Fruit fly (Drosophila melanogaster) whole organism, prepupa: ENCODE results near the gene LUBEL.

Source experiments
- Blimp-1 ChIP-seq: fragments of 200-800 bp; sonication (Bioruptor generic); optimal IDR thresholded peaks from 3 replicates; lab custom pipeline; 2017; ENCODE audit warnings: missing biosample characterization, missing genetic modification characterization, mild to moderate bottlenecking, moderate library complexity, missing genetic modification reagents
- CG11762 ChIP-seq: fragments of 200-800 bp; sonication (Bioruptor generic); optimal IDR thresholded peaks from 3 replicates; lab custom pipeline; 2016; ENCODE audit warnings: missing biosample characterization, missing genetic modification characterization; ENCODE audit not compliant: insufficient read depth
- CG15336 ChIP-seq: fragments of 200-800 bp; sonication (Bioruptor generic); IDR thresholded peaks from 2 replicates; pipeline ENCODE4 v1.3.6; 2022; ENCODE audit warnings: missing biosample characterization, missing genetic modification characterization
- CG1621 ChIP-seq: fragments of 200-800 bp; sonication (Bioruptor generic); optimal IDR thresholded peaks from 3 replicates; lab custom pipeline; 2018; ENCODE audit warnings: missing biosample characterization, mild to moderate bottlenecking, missing genetic modification characterization
- CG16779 ChIP-seq: fragments of 200-800 bp; sonication (Bioruptor generic); optimal IDR thresholded peaks from 3 replicates; lab custom pipeline; 2017; ENCODE audit warnings: missing biosample characterization, mild to moderate bottlenecking, missing genetic modification characterization
- CG3032 ChIP-seq: fragments of 200-800 bp; optimal IDR thresholded peaks from 2 replicates; lab custom pipeline; 2019; ENCODE audit warnings: missing biosample characterization, mild to moderate bottlenecking, missing genetic modification characterization, moderate library complexity
- CG31627 ChIP-seq: fragments of 200-800 bp; sonication (Bioruptor generic); optimal IDR thresholded peaks from 3 replicates; lab custom pipeline; 2016; ENCODE audit warnings: missing biosample characterization, missing genetic modification characterization
- CG32006 ChIP-seq: fragments of 200-800 bp; sonication (Bioruptor generic); optimal IDR thresholded peaks from 3 replicates; lab custom pipeline; 2017; ENCODE audit warnings: missing biosample characterization, mild to moderate bottlenecking, missing genetic modification characterization
- CG34406 ChIP-seq: fragments of 200-800 bp; sonication (Bioruptor generic); optimal IDR thresholded peaks from 3 replicates; lab custom pipeline; 2016; ENCODE audit warnings: missing biosample characterization, missing genetic modification characterization
- CG3919 ChIP-seq: fragments of 200-800 bp; sonication (Bioruptor generic); optimal IDR thresholded peaks from 3 replicates; lab custom pipeline; 2016; ENCODE audit warnings: missing biosample characterization, missing genetic modification characterization
- CG4318 ChIP-seq: fragments of 200-800 bp; sonication (Bioruptor generic); optimal IDR thresholded peaks from 3 replicates; lab custom pipeline; 2017; ENCODE audit warnings: missing biosample characterization, mild to moderate bottlenecking, missing genetic modification characterization
- CG6163 ChIP-seq: fragments of 200-800 bp; sonication (Bioruptor generic); IDR thresholded peaks from 3 replicates; pipeline ENCODE4 v1.3.6; 2022; ENCODE audit warnings: missing biosample characterization, missing genetic modification characterization
- CG6792 ChIP-seq: fragments of 200-800 bp; sonication (Bioruptor generic); optimal IDR thresholded peaks from 3 replicates; lab custom pipeline; 2016; ENCODE audit warnings: missing biosample characterization, missing genetic modification characterization
- CG7368 ChIP-seq: fragments of 200-800 bp; sonication (Bioruptor generic); optimal IDR thresholded peaks from 3 replicates; lab custom pipeline; 2016; ENCODE audit warnings: missing biosample characterization, missing genetic modification characterization
- CG8119 ChIP-seq: fragments of 200-800 bp; sonication (Bioruptor generic); IDR thresholded peaks from 3 replicates; pipeline ENCODE4 v1.3.6; 2022; ENCODE audit warnings: missing biosample characterization, missing genetic modification characterization
- CG8319 ChIP-seq: fragments of 200-800 bp; sonication (Bioruptor generic); optimal IDR thresholded peaks from 3 replicates; lab custom pipeline; 2016; ENCODE audit warnings: missing biosample characterization, missing genetic modification characterization
- CG8632 ChIP-seq: fragments of 200-800 bp; sonication (Bioruptor generic); optimal IDR thresholded peaks from 3 replicates; lab custom pipeline; 2016; ENCODE audit warnings: missing biosample characterization, missing genetic modification characterization
- Eip75B ChIP-seq: fragments of 200-800 bp; sonication (Bioruptor generic); optimal IDR thresholded peaks from 3 replicates; lab custom pipeline; 2016; ENCODE audit warnings: missing biosample characterization, missing genetic modification characterization
- Eip78C ChIP-seq: fragments of 200-800 bp; sonication (Bioruptor generic); peaks from one replicate; lab custom pipeline; 2016; ENCODE audit warnings: missing biosample characterization, missing genetic modification characterization
- Eip93F ChIP-seq: fragments of 200-800 bp; sonication (Bioruptor generic); optimal IDR thresholded peaks from 2 replicates; lab custom pipeline; 2016; ENCODE audit warnings: missing biosample characterization, mild to moderate bottlenecking, missing genetic modification characterization
- Ets21C ChIP-seq: fragments of 200-800 bp; sonication (Bioruptor generic); optimal IDR thresholded peaks from 3 replicates; lab custom pipeline; 2016; ENCODE audit warnings: missing biosample characterization, missing genetic modification characterization
- Ets96B ChIP-seq: fragments of 200-800 bp; optimal IDR thresholded peaks from 2 replicates; lab custom pipeline; 2019; ENCODE audit warnings: missing biosample characterization, mild to moderate bottlenecking, missing genetic modification characterization, moderate library complexity
- Hr38 ChIP-seq: sonication (Bioruptor generic); optimal IDR thresholded peaks from 2 replicates; lab custom pipeline; 2016; ENCODE audit warnings: missing biosample characterization, missing genetic modification characterization
- Hr39 ChIP-seq: fragments of 200-800 bp; sonication (Bioruptor generic); optimal IDR thresholded peaks from 2 replicates; lab custom pipeline; 2016; ENCODE audit warnings: missing biosample characterization, missing genetic modification characterization
- OdsH ChIP-seq: fragments of 200-800 bp; sonication (Bioruptor generic); optimal IDR thresholded peaks from 3 replicates; lab custom pipeline; 2016; ENCODE audit warnings: missing biosample characterization, missing genetic modification characterization
- Smox ChIP-seq: fragments of 200-800 bp; sonication (Bioruptor generic); optimal IDR thresholded peaks from 3 replicates; lab custom pipeline; 2016; ENCODE audit warnings: missing biosample characterization, missing genetic modification characterization
- Sox102F ChIP-seq: fragments of 200-800 bp; sonication (Bioruptor generic); optimal IDR thresholded peaks from 2 replicates; lab custom pipeline; 2016; ENCODE audit warnings: missing biosample characterization, mild to moderate bottlenecking, missing genetic modification characterization
- Sox14 ChIP-seq: fragments of 200-800 bp; sonication (Bioruptor generic); optimal IDR thresholded peaks from 3 replicates; lab custom pipeline; 2016; ENCODE audit warnings: missing biosample characterization, missing genetic modification characterization
- eg ChIP-seq: fragments of 200-800 bp; sonication (Bioruptor generic); IDR thresholded peaks from 3 replicates; pipeline ENCODE4 v1.3.6; 2022; ENCODE audit warnings: missing biosample characterization, missing genetic modification characterization
- fd59A ChIP-seq: fragments of 200-800 bp; sonication (Bioruptor generic); optimal IDR thresholded peaks from 2 replicates; lab custom pipeline; 2017; ENCODE audit warnings: missing biosample characterization, mild to moderate bottlenecking, missing genetic modification characterization, missing genetic modification reagents
- fkh ChIP-seq: fragments of 200-800 bp; sonication (Bioruptor generic); optimal IDR thresholded peaks from 3 replicates; lab custom pipeline; 2017; ENCODE audit warnings: missing biosample characterization, mild to moderate bottlenecking, missing genetic modification characterization, moderate library complexity
- lz ChIP-seq: fragments of 200-800 bp; sonication (Bioruptor generic); optimal IDR thresholded peaks from 3 replicates; lab custom pipeline; 2016; ENCODE audit warnings: missing biosample characterization, missing genetic modification characterization
- pdm3 ChIP-seq: fragments of 200-800 bp; sonication (Bioruptor generic); optimal IDR thresholded peaks from 3 replicates; lab custom pipeline; 2016; ENCODE audit warnings: missing biosample characterization, missing genetic modification characterization
- salr ChIP-seq, 2 experiments: fragments of 200-800 bp; sonication (Bioruptor generic); optimal IDR thresholded peaks; 3 replicates each; lab custom pipeline; 2016 to 2018; ENCODE audit warnings: missing biosample characterization in 2 of 2, missing genetic modification characterization in 2 of 2, mild to moderate bottlenecking in 1 of 2
- spab ChIP-seq: fragments of 200-800 bp; sonication (Bioruptor generic); optimal IDR thresholded peaks from 2 replicates; lab custom pipeline; 2017; ENCODE audit warnings: missing biosample characterization, mild to moderate bottlenecking, missing genetic modification characterization, missing genetic modification reagents
- vri ChIP-seq: fragments of 200-800 bp; sonication (Bioruptor generic); optimal IDR thresholded peaks from 3 replicates; lab custom pipeline; 2016; ENCODE audit warnings: missing biosample characterization, mild to moderate bottlenecking, missing genetic modification characterization

The LUBEL gene

dm6 chr2L:6818357-6818756 is 45.8 kb upstream of the LUBEL start:
- TF ChIP-seq Ets21C (GFP tag; lab: Kevin White, UChicago) (no peak), lz (GFP tag; lab: Kevin White, UChicago) (no peak), CG1621 (tag; lab: Kevin White, UChicago) (no peak), CG32006 (GFP tag; lab: Kevin White, UChicago) (no peak), CG34406 (no peak), fkh (GFP tag; lab: Kevin White, UChicago) (peak; percentile 58), Eip75B (GFP tag; lab: Kevin White, UChicago) (no peak)

dm6 chr2L:6817493-6817892 is 44.9 kb upstream of the LUBEL start:
- TF ChIP-seq CG7368 (GFP tag; lab: Kevin White, UChicago) (peak; percentile 31), CG6163 (GFP tag; lab: Robert Waterston, UW) (0 out of 3 replicates have a peak, but pooled peaks have one; percentile 29), lz (GFP tag; lab: Kevin White, UChicago) (no peak), Eip75B (GFP tag; lab: Kevin White, UChicago) (no peak), CG8632 (GFP tag; lab: Kevin White, UChicago) (no peak), Sox102F (GFP tag; lab: Kevin White, UChicago) (no peak)
- TF ChIP-seq, all 60 proteins: peak for 2

dm6 chr2L:6805783-6806182 is 33.2 kb upstream of the LUBEL start, which contains the start of gene CG17375:
Gene CG17375 (minus strand): TSS chr2L:6805792.
- TF ChIP-seq Eip75B (GFP tag; lab: Kevin White, UChicago) (no peak), CG11762 (GFP tag; lab: Kevin White, UChicago) (no peak), CG31627 (GFP tag; lab: Kevin White, UChicago) (no peak), Sox14 (no peak), Hr39 (GFP tag; lab: Kevin White, UChicago) (no peak), pdm3 (no peak), OdsH (GFP tag; lab: Kevin White, UChicago) (no peak), lz (GFP tag; lab: Kevin White, UChicago) (no peak), CG8319 (no peak), eg (GFP tag; lab: Robert Waterston, UW) (no peak), Hr38 (GFP tag; lab: Kevin White, UChicago) (no peak), CG34406 (no peak), salr (GFP tag; optimal IDR thresholded peaks at IDR 0.05; lab: Kevin White, UChicago) (no peak), CG4318 (GFP tag; lab: Kevin White, UChicago) (no peak), Eip93F (GFP tag; lab: Kevin White, UChicago) (no peak), CG8632 (GFP tag; lab: Kevin White, UChicago) (no peak)
- TF ChIP-seq, all 60 proteins: peak for 0

dm6 chr2L:6802740-6803139 is 30.2 kb upstream of the LUBEL start, which contains the start of the genes CG17377 and Daao2:
Gene CG17377 (minus strand): TSS chr2L:6802840.
Gene Daao2 (plus strand): TSS chr2L:6803011.
- TF ChIP-seq CG6163 (GFP tag; lab: Robert Waterston, UW) (no peak), vri (peak; percentile 52)

- TF ChIP-seq fd59A (GFP tag; lab: Kevin White, UChicago) (no peak), CG3032 (tag; lab: Kevin White, UChicago) (no peak), Hr38 (GFP tag; lab: Kevin White, UChicago) (no peak), CG15336 (GFP tag; lab: Robert Waterston, UW) (no peak), CG4318 (GFP tag; lab: Kevin White, UChicago) (no peak), CG16779 (tag; lab: Kevin White, UChicago) (no peak), Blimp-1 (no peak), Smox (GFP tag; lab: Kevin White, UChicago) (no peak)
These were observed 28.2 kb upstream of the LUBEL start, which contains the start of gene CG17376 for dm6 chr2L:6800794-6801193. Gene CG17376 (minus strand): TSS chr2L:6800894.

- TF ChIP-seq spab (no peak), OdsH (GFP tag; lab: Kevin White, UChicago) (no peak), CG7368 (GFP tag; lab: Kevin White, UChicago) (no peak), CG6792 (GFP tag; lab: Kevin White, UChicago) (no peak), eg (GFP tag; lab: Robert Waterston, UW) (no peak), Eip78C (no peak), lz (GFP tag; lab: Kevin White, UChicago) (no peak), CG3919 (GFP tag; lab: Kevin White, UChicago) (no peak), CG8319 (no peak), Smox (GFP tag; lab: Kevin White, UChicago) (no peak), CG8632 (GFP tag; lab: Kevin White, UChicago) (no peak), Ets96B (tag; lab: Kevin White, UChicago) (no peak), CG8119 (GFP tag; lab: Robert Waterston, UW) (no peak)
These were observed 27.0 kb upstream of the LUBEL start for dm6 chr2L:6799551-6799950.
